Worm (Caenorhabditis elegans) whole organism, L3 larva: ENCODE measurements around the gene pnc-1.

Source experiments
- R02D3.7 ChIP-seq: fragments of 150-350 bp; optimal IDR thresholded peaks from 2 replicates; lab custom pipeline; 2014; ENCODE audit warnings: missing biosample characterization, missing genetic modification characterization
- ZK546.5 ChIP-seq: sonication (generic microtip); optimal IDR thresholded peaks from 2 replicates; lab custom pipeline; 2017; ENCODE audit warnings: missing biosample characterization, missing genetic modification characterization
- aly-2 ChIP-seq: fragments of 150-350 bp; optimal IDR thresholded peaks from 2 replicates; lab custom pipeline; 2014; ENCODE audit warnings: missing biosample characterization, missing genetic modification characterization
- ama-1 ChIP-seq: fragments of 150-350 bp; optimal IDR thresholded peaks from 2 replicates; lab custom pipeline; 2018
- ceh-16 ChIP-seq: sonication (generic microtip); optimal IDR thresholded peaks from 2 replicates; lab custom pipeline; 2017; ENCODE audit warnings: missing biosample characterization, missing genetic modification characterization
- ceh-28 ChIP-seq: fragments of 150-350 bp; optimal IDR thresholded peaks from 2 replicates; lab custom pipeline; 2014; ENCODE audit warnings: missing biosample characterization, missing genetic modification reagents, missing genetic modification characterization
- ceh-82 ChIP-seq: fragments of 150-350 bp; optimal IDR thresholded peaks from 2 replicates; lab custom pipeline; 2014; ENCODE audit warnings: missing biosample characterization, missing genetic modification characterization
- daf-12 ChIP-seq: fragments of 150-350 bp; optimal IDR thresholded peaks from 2 replicates; lab custom pipeline; 2014; ENCODE audit warnings: missing biosample characterization, missing genetic modification reagents, missing genetic modification characterization
- egl-27 ChIP-seq: sonication (generic microtip); optimal IDR thresholded peaks from 4 replicates; lab custom pipeline; 2017; ENCODE audit warnings: missing biosample characterization, missing genetic modification reagents, missing genetic modification characterization
- elt-1 ChIP-seq: fragments of 150-350 bp; optimal IDR thresholded peaks from 2 replicates; lab custom pipeline; 2014; ENCODE audit warnings: missing biosample characterization, missing genetic modification characterization
- elt-2 ChIP-seq: sonication (generic microtip); optimal IDR thresholded peaks from 2 replicates; lab custom pipeline; 2016; ENCODE audit warnings: missing genetic modification reagents, mild to moderate bottlenecking, missing genetic modification characterization, missing compliant biosample characterization
- elt-3 ChIP-seq, 3 experiments: fragments of 150-350 bp in 1 of 3; sonication (generic microtip) in 2 of 3; optimal IDR thresholded peaks; 2 replicates in 2 of 3; 4 replicates in 1 of 3; lab custom pipeline; 2014 to 2017; ENCODE audit warnings: missing biosample characterization in 3 of 3, missing genetic modification characterization in 3 of 3
- eor-1 ChIP-seq, 2 experiments: fragments of 150-350 bp; optimal IDR thresholded peaks; 2 replicates each; lab custom pipeline; 2014 to 2018; ENCODE audit warnings: missing biosample characterization in 2 of 2, missing genetic modification characterization in 2 of 2
- fkh-10 ChIP-seq: sonication (generic microtip); optimal IDR thresholded peaks from 2 replicates; lab custom pipeline; 2017; ENCODE audit warnings: missing biosample characterization, missing genetic modification reagents, missing genetic modification characterization
- fkh-2 ChIP-seq: fragments of 150-350 bp; optimal IDR thresholded peaks from 2 replicates; lab custom pipeline; 2014; ENCODE audit warnings: missing biosample characterization, missing genetic modification reagents, missing genetic modification characterization
- fos-1 ChIP-seq: fragments of 150-350 bp; optimal IDR thresholded peaks from 2 replicates; lab custom pipeline; 2014; ENCODE audit warnings: missing biosample characterization, missing genetic modification characterization
- hmg-11 ChIP-seq: sonication (generic microtip); optimal IDR thresholded peaks from 2 replicates; lab custom pipeline; 2016; ENCODE audit warnings: missing genetic modification characterization, missing compliant biosample characterization
- jun-1 ChIP-seq: fragments of 150-350 bp; optimal IDR thresholded peaks from 2 replicates; lab custom pipeline; 2014; ENCODE audit warnings: missing biosample characterization, missing genetic modification reagents, missing genetic modification characterization
- lin-15B ChIP-seq: fragments of 150-350 bp; optimal IDR thresholded peaks from 2 replicates; lab custom pipeline; 2014; ENCODE audit warnings: missing biosample characterization, missing genetic modification characterization
- lin-39 ChIP-seq: fragments of 150-350 bp; optimal IDR thresholded peaks from 2 replicates; lab custom pipeline; 2018; ENCODE audit warnings: missing biosample characterization, missing genetic modification reagents, missing genetic modification characterization
- lsy-12 ChIP-seq: sonication (generic microtip); optimal IDR thresholded peaks from 2 replicates; lab custom pipeline; 2016; ENCODE audit warnings: mild to moderate bottlenecking, missing genetic modification characterization, missing compliant biosample characterization
- mdl-1 ChIP-seq: fragments of 150-350 bp; optimal IDR thresholded peaks from 2 replicates; lab custom pipeline; 2014; ENCODE audit warnings: missing biosample characterization, missing genetic modification characterization
- mml-1 ChIP-seq: fragments of 150-350 bp; sonication (generic microtip); optimal IDR thresholded peaks from 3 replicates; lab custom pipeline; 2014; ENCODE audit warnings: missing biosample characterization, missing genetic modification characterization
- nfya-1 ChIP-seq: sonication (generic microtip); optimal IDR thresholded peaks from 2 replicates; lab custom pipeline; 2017; ENCODE audit warnings: missing genetic modification characterization, mild to moderate bottlenecking, missing compliant biosample characterization, antibody characterized with exemption, moderate library complexity; ENCODE audit not compliant: insufficient read depth
- nhr-12 ChIP-seq: fragments of 150-350 bp; optimal IDR thresholded peaks from 2 replicates; lab custom pipeline; 2014; ENCODE audit warnings: missing biosample characterization, missing genetic modification characterization
- nhr-23 ChIP-seq: fragments of 150-350 bp; optimal IDR thresholded peaks from 2 replicates; lab custom pipeline; 2014; ENCODE audit warnings: missing biosample characterization, missing genetic modification reagents, missing genetic modification characterization
- nhr-237 ChIP-seq: fragments of 150-350 bp; optimal IDR thresholded peaks from 2 replicates; lab custom pipeline; 2014; ENCODE audit warnings: missing biosample characterization, missing genetic modification characterization
- nhr-25 ChIP-seq: sonication (generic microtip); optimal IDR thresholded peaks from 2 replicates; lab custom pipeline; 2017; ENCODE audit warnings: missing biosample characterization, missing genetic modification characterization
- nhr-28 ChIP-seq: fragments of 150-350 bp; optimal IDR thresholded peaks from 2 replicates; lab custom pipeline; 2014; ENCODE audit warnings: missing biosample characterization, missing genetic modification characterization
- nhr-43 ChIP-seq: sonication (generic microtip); optimal IDR thresholded peaks from 2 replicates; lab custom pipeline; 2016; ENCODE audit warnings: mild to moderate bottlenecking, missing genetic modification characterization, missing compliant biosample characterization; ENCODE audit not compliant: poor library complexity, severe bottlenecking
- nhr-67 ChIP-seq: fragments of 150-350 bp; optimal IDR thresholded peaks from 2 replicates; lab custom pipeline; 2014; ENCODE audit warnings: missing biosample characterization, missing genetic modification characterization
- nhr-76 ChIP-seq: fragments of 150-350 bp; sonication (generic microtip); optimal IDR thresholded peaks from 5 replicates; lab custom pipeline; 2014; ENCODE audit warnings: missing biosample characterization, missing genetic modification characterization
- nhr-77 ChIP-seq: fragments of 150-350 bp; optimal IDR thresholded peaks from 2 replicates; lab custom pipeline; 2014; ENCODE audit warnings: missing biosample characterization, missing genetic modification characterization
- pha-4 ChIP-seq: fragments of 150-350 bp; optimal IDR thresholded peaks from 2 replicates; lab custom pipeline; 2014; ENCODE audit warnings: missing biosample characterization, missing genetic modification reagents, missing genetic modification characterization
- pqm-1 ChIP-seq: fragments of 150-350 bp; optimal IDR thresholded peaks from 2 replicates; lab custom pipeline; 2017; ENCODE audit warnings: missing biosample characterization, missing genetic modification characterization, inconsistent platforms
- sea-2 ChIP-seq: fragments of 150-350 bp; sonication (generic microtip); optimal IDR thresholded peaks from 4 replicates; lab custom pipeline; 2014; ENCODE audit warnings: missing biosample characterization, missing genetic modification reagents, missing genetic modification characterization
- skn-1 ChIP-seq: fragments of 150-350 bp; optimal IDR thresholded peaks from 2 replicates; lab custom pipeline; 2014; ENCODE audit warnings: missing biosample characterization, missing genetic modification characterization
- snpc-4 ChIP-seq: fragments of 150-350 bp; optimal IDR thresholded peaks from 2 replicates; lab custom pipeline; 2014; ENCODE audit warnings: missing biosample characterization, missing genetic modification characterization
- tbx-2 ChIP-seq: sonication (generic microtip); optimal IDR thresholded peaks from 2 replicates; lab custom pipeline; 2016; ENCODE audit warnings: mild to moderate bottlenecking, missing genetic modification characterization, missing compliant biosample characterization
- unc-39 ChIP-seq: sonication (generic microtip); optimal IDR thresholded peaks from 4 replicates; lab custom pipeline; 2017; ENCODE audit warnings: missing biosample characterization, missing genetic modification characterization
- unc-62 ChIP-seq: fragments of 150-350 bp; sonication (generic microtip); optimal IDR thresholded peaks from 4 replicates; lab custom pipeline; 2014; ENCODE audit warnings: missing biosample characterization, missing genetic modification reagents, missing genetic modification characterization
- zag-1 ChIP-seq: fragments of 150-350 bp; optimal IDR thresholded peaks from 2 replicates; lab custom pipeline; 2014; ENCODE audit warnings: missing biosample characterization, missing genetic modification characterization
- ztf-11 ChIP-seq: fragments of 150-350 bp; optimal IDR thresholded peaks from 2 replicates; lab custom pipeline; 2014; ENCODE audit warnings: missing biosample characterization, missing genetic modification characterization

pnc-1 gene

DNA sequence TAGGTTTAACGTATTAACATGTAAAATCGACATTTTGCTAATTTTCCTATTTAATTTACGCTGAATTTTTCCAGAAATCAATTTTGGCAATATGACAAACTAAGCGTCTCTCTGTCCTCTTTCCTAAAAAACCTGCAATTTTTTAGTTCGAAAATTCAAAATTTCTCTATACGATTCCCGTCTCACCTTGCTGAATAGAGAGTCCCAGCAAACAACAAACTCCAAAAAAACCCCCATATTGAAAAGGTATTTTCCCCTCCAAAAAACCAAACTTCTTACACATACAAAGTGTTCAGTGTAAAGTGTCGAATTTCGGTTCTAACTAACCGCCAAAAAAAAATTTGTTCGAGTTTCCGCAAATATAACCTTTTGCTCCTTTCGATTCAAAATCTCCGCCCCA is at the start of gene pnc-1:
Gene pnc-1, plus strand, starts transcription at position 301 of the 400 bp plus-strand sequence.
- TF ChIP-seq pqm-1 (no peak), nhr-76 (no peak), daf-12 (no peak), lin-15B (no peak), hmg-11 (tag; lab: Kevin White, UChicago) (no peak), nhr-77 (tag; lab: Kevin White, UChicago) (no peak), jun-1 (no peak), unc-39 (tag; lab: Kevin White, UChicago) (no peak), nhr-28 (tag; lab: Kevin White, UChicago) (no peak), mml-1 (tag; lab: Kevin White, UChicago) (no peak)

DNA sequence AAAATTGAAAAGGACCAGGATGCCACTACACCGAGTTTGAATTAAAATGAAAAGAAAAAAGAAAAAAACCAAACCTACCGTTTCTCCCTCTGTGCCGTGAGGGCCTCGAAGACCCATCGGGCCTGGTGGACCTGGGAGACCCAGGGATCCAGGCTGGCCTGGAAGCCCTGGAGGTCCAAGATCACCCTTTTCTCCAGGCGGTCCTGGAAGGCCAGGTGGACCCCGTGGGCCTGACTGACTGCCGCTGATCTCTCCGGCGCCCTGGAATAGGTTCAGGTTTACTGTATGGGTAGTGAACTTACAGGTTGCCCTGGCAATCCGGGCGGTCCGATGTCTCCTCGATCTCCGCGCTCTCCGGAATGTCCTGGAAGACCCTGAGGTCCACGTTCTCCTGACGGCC is 44.6 kb upstream of the pnc-1 start:
- TF ChIP-seq nfya-1 (tag; lab: Kevin White, UChicago): no peak
- no peak for TF ChIP-seq nhr-12 (tag; lab: Kevin White, UChicago)
- no peak for TF ChIP-seq nhr-77 (tag; lab: Kevin White, UChicago)
- TF ChIP-seq skn-1 (tag; lab: Kevin White, UChicago): no peak
- no peak for TF ChIP-seq egl-27 (tag; lab: Kevin White, UChicago)
- no peak for TF ChIP-seq pqm-1
- no peak for TF ChIP-seq ztf-11 (tag; lab: Kevin White, UChicago)
- no peak for TF ChIP-seq sea-2 (GFP tag; lab: Kevin White, UChicago)
- no peak for TF ChIP-seq zag-1
- TF ChIP-seq daf-12: no peak
- TF ChIP-seq nhr-25 (tag; lab: Kevin White, UChicago): no peak
- TF ChIP-seq R02D3.7 (tag; lab: Kevin White, UChicago): no peak

- TF ChIP-seq skn-1 (tag; lab: Kevin White, UChicago) (no peak), tbx-2 (tag; lab: Kevin White, UChicago) (no peak), nhr-77 (tag; lab: Kevin White, UChicago) (no peak), elt-3 (tag; optimal IDR thresholded peaks at IDR 0.05; lab: Kevin White, UChicago) (no peak), lin-15B (no peak), fkh-2 (tag; lab: Kevin White, UChicago) (no peak), nhr-67 (no peak), nfya-1 (tag; lab: Kevin White, UChicago) (no peak), ceh-28 (tag; lab: Kevin White, UChicago) (no peak), nhr-23 (tag; lab: Kevin White, UChicago) (no peak), unc-39 (tag; lab: Kevin White, UChicago) (no peak), pha-4 (tag; lab: Kevin White, UChicago) (no peak), elt-1 (tag; lab: Kevin White, UChicago) (no peak), elt-2 (tag; lab: Kevin White, UChicago) (no peak), ZK546.5 (tag; lab: Kevin White, UChicago) (no peak), nhr-237 (no peak), mml-1 (tag; lab: Kevin White, UChicago) (no peak)
Measured at ce11 chrIV:141022-141421, 43.3 kb upstream of the pnc-1 start.

DNA sequence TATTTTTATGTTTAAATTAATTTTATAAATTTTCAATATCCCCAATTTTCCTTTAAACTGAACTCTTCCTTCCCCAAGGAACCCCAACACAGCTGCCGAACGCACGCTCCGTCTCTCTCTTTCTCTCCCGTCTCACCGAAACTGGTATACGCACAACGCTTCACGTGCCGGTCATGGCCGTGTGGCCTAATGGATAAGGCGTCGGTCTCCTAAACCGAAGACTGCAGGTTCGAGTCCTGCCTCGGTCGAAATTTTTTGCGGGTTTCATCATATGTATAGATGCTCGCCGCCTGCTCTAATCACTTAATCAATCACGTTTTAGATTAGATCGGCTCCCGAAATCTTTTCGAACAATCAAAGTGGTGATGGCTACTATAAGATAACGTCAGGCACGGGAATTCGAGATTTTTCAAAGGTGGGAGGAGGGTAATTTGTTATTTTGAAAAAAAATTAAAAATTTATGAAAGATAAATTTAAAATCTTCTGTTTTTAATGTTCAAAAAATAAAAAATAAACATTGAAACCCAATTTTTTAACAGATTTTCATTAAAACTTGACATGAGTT is 40.4 kb upstream of the pnc-1 start:
- TF ChIP-seq fos-1 (tag; lab: Kevin White, UChicago) (no peak), pha-4 (tag; lab: Kevin White, UChicago) (peak; percentile 56), lin-15B (peak; percentile 23), jun-1 (peak; percentile 22), unc-62 (GFP tag; lab: Kevin White, UChicago) (peak; percentile 26), nhr-43 (tag; lab: Kevin White, UChicago) (peak; percentile 45), mml-1 (tag; lab: Kevin White, UChicago) (no peak), lin-39 (peak; percentile 87), sea-2 (GFP tag; lab: Kevin White, UChicago) (no peak), elt-3 (tag; optimal IDR thresholded peaks at IDR 0.05; lab: Kevin White, UChicago) (no peak), nhr-12 (tag; lab: Kevin White, UChicago) (no peak), tbx-2 (tag; lab: Kevin White, UChicago) (peak; percentile 32), hmg-11 (tag; lab: Kevin White, UChicago) (peak; percentile 94), egl-27 (tag; lab: Kevin White, UChicago) (no peak), skn-1 (tag; lab: Kevin White, UChicago) (no peak), fkh-10 (no peak), pqm-1 (peak; percentile 1), nhr-28 (tag; lab: Kevin White, UChicago) (no peak), nhr-237 (no peak), lsy-12 (tag; lab: Kevin White, UChicago) (no peak), nhr-23 (tag; lab: Kevin White, UChicago) (peak; percentile 8), fkh-2 (tag; lab: Kevin White, UChicago) (no peak), nhr-25 (tag; lab: Kevin White, UChicago) (no peak), nhr-77 (tag; lab: Kevin White, UChicago) (no peak), elt-1 (tag; lab: Kevin White, UChicago) (peak; percentile 57), elt-2 (tag; lab: Kevin White, UChicago) (peak; percentile 30), ceh-16 (tag; lab: Kevin White, UChicago) (no peak), snpc-4 (tag; lab: Kevin White, UChicago) (no peak), eor-1 (tag; optimal IDR thresholded peaks at IDR 0.05; lab: Kevin White, UChicago) (no peak), aly-2 (tag; lab: Kevin White, UChicago) (no peak), ceh-28 (tag; lab: Kevin White, UChicago) (no peak), ceh-82 (no peak), ama-1 (lab: Kevin White, UChicago) (no peak), ZK546.5 (tag; lab: Kevin White, UChicago) (no peak), mdl-1 (tag; lab: Kevin White, UChicago) (peak; percentile 73)
